Fruit fly (Drosophila melanogaster) whole organism, adult: Measurements from ENCODE around the gene Rsph9.
A peak's percentile ranks its signal among the peaks of the same experiment; 100 is the strongest.

Source experiments
- CG11617 ChIP-seq: fragments of 200-800 bp; sonication (Bioruptor generic); optimal IDR thresholded peaks from 2 replicates; lab custom pipeline; 2017; ENCODE audit warnings: mild to moderate bottlenecking, missing biosample characterization, missing genetic modification reagents, missing genetic modification characterization
- CG12768 ChIP-seq: fragments of 200-800 bp; sonication (Bioruptor generic); optimal IDR thresholded peaks from 2 replicates; lab custom pipeline; 2017; ENCODE audit warnings: missing biosample characterization, missing genetic modification characterization, mild to moderate bottlenecking, moderate library complexity, missing genetic modification reagents
- CG14711 ChIP-seq: fragments of 200-800 bp; sonication (Bioruptor generic); optimal IDR thresholded peaks from 2 replicates; lab custom pipeline; 2018; ENCODE audit warnings: missing biosample characterization, mild to moderate bottlenecking, missing genetic modification characterization, moderate library complexity
- CG1620 ChIP-seq: fragments of 200-800 bp; sonication (Bioruptor generic); optimal IDR thresholded peaks from 2 replicates; lab custom pipeline; 2016; ENCODE audit warnings: missing biosample characterization, missing genetic modification characterization
- CG33017 ChIP-seq: fragments of 200-800 bp; sonication (Bioruptor generic); optimal IDR thresholded peaks from 2 replicates; lab custom pipeline; 2018; ENCODE audit warnings: missing biosample characterization, mild to moderate bottlenecking, missing genetic modification characterization, moderate library complexity
- CG5204 ChIP-seq: fragments of 200-800 bp; sonication (Bioruptor generic); optimal IDR thresholded peaks from 2 replicates; lab custom pipeline; 2016; ENCODE audit warnings: missing biosample characterization, missing genetic modification characterization
- CG7045 ChIP-seq: fragments of 200-800 bp; sonication (Bioruptor generic); optimal IDR thresholded peaks from 2 replicates; lab custom pipeline; 2017; ENCODE audit warnings: missing biosample characterization, mild to moderate bottlenecking, missing genetic modification characterization
- CG7101 ChIP-seq: fragments of 200-800 bp; sonication (Bioruptor generic); optimal IDR thresholded peaks from 2 replicates; lab custom pipeline; 2018; ENCODE audit warnings: missing biosample characterization, mild to moderate bottlenecking, missing genetic modification characterization, moderate library complexity
- Clk ChIP-seq: fragments of 200-800 bp; sonication (Bioruptor generic); optimal IDR thresholded peaks from 2 replicates; lab custom pipeline; 2017; ENCODE audit warnings: missing biosample characterization, missing genetic modification characterization
- Crg-1 ChIP-seq: fragments of 200-800 bp; sonication (Bioruptor generic); optimal IDR thresholded peaks from 2 replicates; lab custom pipeline; 2016; ENCODE audit warnings: missing biosample characterization, missing genetic modification characterization
- Hr96 ChIP-seq: fragments of 200-800 bp; sonication (Bioruptor generic); optimal IDR thresholded peaks from 2 replicates; lab custom pipeline; 2016; ENCODE audit warnings: missing biosample characterization, missing genetic modification characterization
- Mnt ChIP-seq: fragments of 200-800 bp; sonication (Bioruptor generic); optimal IDR thresholded peaks from 2 replicates; lab custom pipeline; 2016; ENCODE audit warnings: missing biosample characterization, mild to moderate bottlenecking, missing genetic modification characterization
- bab1 ChIP-seq: fragments of 200-800 bp; sonication (Bioruptor generic); optimal IDR thresholded peaks from 3 replicates; lab custom pipeline; 2019; ENCODE audit warnings: missing biosample characterization, mild to moderate bottlenecking, missing genetic modification characterization, moderate library complexity
- cic ChIP-seq: fragments of 200-800 bp; sonication (Bioruptor generic); optimal IDR thresholded peaks from 2 replicates; lab custom pipeline; 2017; ENCODE audit warnings: missing biosample characterization, mild to moderate bottlenecking, missing genetic modification characterization, moderate library complexity
- cnc ChIP-seq, 2 experiments: fragments of >200 bp; optimal IDR thresholded peaks; 2 replicates each; lab custom pipeline; 2017
- kay ChIP-seq: fragments of 200-800 bp; sonication (Bioruptor generic); peaks from one replicate; lab custom pipeline; 2016; ENCODE audit warnings: missing biosample characterization, missing genetic modification characterization, borderline replicate concordance
- ovo ChIP-seq: fragments of 200-800 bp; sonication (Bioruptor generic); optimal IDR thresholded peaks from 2 replicates; lab custom pipeline; 2016; ENCODE audit warnings: missing biosample characterization, missing genetic modification characterization
- pad ChIP-seq: fragments of 200-800 bp; sonication (Bioruptor generic); optimal IDR thresholded peaks from 3 replicates; lab custom pipeline; 2017; ENCODE audit warnings: missing biosample characterization, missing genetic modification characterization, mild to moderate bottlenecking, moderate library complexity, missing genetic modification reagents
- tj ChIP-seq: fragments of 200-800 bp; sonication (Bioruptor generic); optimal IDR thresholded peaks from 3 replicates; lab custom pipeline; 2017; ENCODE audit warnings: missing biosample characterization, mild to moderate bottlenecking, missing genetic modification characterization, moderate library complexity
- toe ChIP-seq: fragments of 200-800 bp; sonication (Bioruptor generic); optimal IDR thresholded peaks from 2 replicates; lab custom pipeline; 2016; ENCODE audit warnings: missing biosample characterization, missing genetic modification characterization

Rsph9 gene

dm6 chr2L:17449608-17450504, 37.4 kb upstream of the Rsph9 start, which contains the start of gene dl:
Gene dl (minus strand): TSS chr2L:17450364.
- TF ChIP-seq CG14711 (no peak), Crg-1 (GFP tag; lab: Kevin White, UChicago) (no peak), tj (GFP tag; lab: Kevin White, UChicago) (peak; percentile 16), ovo (GFP tag; lab: Kevin White, UChicago) (peak; percentile 56), CG1620 (GFP tag; lab: Kevin White, UChicago) (no peak), Mnt (GFP tag; lab: Kevin White, UChicago) (peak; percentile 26), CG12768 (GFP tag; lab: Kevin White, UChicago) (peak; percentile 1), kay (GFP tag; lab: Kevin White, UChicago) (peak; percentile 86), CG33017 (tag; lab: Kevin White, UChicago) (peak; percentile 3), CG11617 (peak; percentile 41), Hr96 (GFP tag; lab: Kevin White, UChicago) (no peak)

dm6 chr2L:17448435-17448834, 36.0 kb upstream of the Rsph9 start:
- TF ChIP-seq CG7101 (tag; lab: Kevin White, UChicago) = peak; percentile 3
- no peak for TF ChIP-seq CG5204 (GFP tag; lab: Kevin White, UChicago)
- TF ChIP-seq Clk (GFP tag; lab: Kevin White, UChicago) = no peak
- TF ChIP-seq kay (GFP tag; lab: Kevin White, UChicago) = no peak
- TF ChIP-seq Crg-1 (GFP tag; lab: Kevin White, UChicago) = no peak
- peak; percentile 79 for TF ChIP-seq cic (GFP tag; lab: Kevin White, UChicago)
- no peak for TF ChIP-seq CG33017 (tag; lab: Kevin White, UChicago)
- no peak for TF ChIP-seq Mnt (GFP tag; lab: Kevin White, UChicago)
- TF ChIP-seq CG7045 (GFP tag; lab: Kevin White, UChicago) = peak; percentile 35
- peak; percentile 4 for TF ChIP-seq tj (GFP tag; lab: Kevin White, UChicago)
- TF ChIP-seq cnc (optimal IDR thresholded peaks at IDR 0.05; lab: Kevin White, UChicago) = no peak
- no peak for TF ChIP-seq ovo (GFP tag; lab: Kevin White, UChicago)
- peak; percentile 3 for TF ChIP-seq pad
- no peak for TF ChIP-seq CG11617
- TF ChIP-seq CG12768 (GFP tag; lab: Kevin White, UChicago) = peak; percentile 36
- TF ChIP-seq Hr96 (GFP tag; lab: Kevin White, UChicago) = no peak
- no peak for TF ChIP-seq CG1620 (GFP tag; lab: Kevin White, UChicago)

- TF ChIP-seq cic (GFP tag; lab: Kevin White, UChicago) = no peak
- no peak for TF ChIP-seq CG11617
- no peak for TF ChIP-seq CG12768 (GFP tag; lab: Kevin White, UChicago)
- peak; percentile 92 for TF ChIP-seq kay (GFP tag; lab: Kevin White, UChicago)
- no peak for TF ChIP-seq CG1620 (GFP tag; lab: Kevin White, UChicago)
These were observed 34.6 kb upstream of the Rsph9 start for dm6 chr2L:17447071-17447470.

- TF ChIP-seq CG11617 = no peak
- no peak for TF ChIP-seq cic (GFP tag; lab: Kevin White, UChicago)
- TF ChIP-seq tj (GFP tag; lab: Kevin White, UChicago) = no peak
- TF ChIP-seq toe (GFP tag; lab: Kevin White, UChicago) = no peak
- no peak for TF ChIP-seq pad
- no peak for TF ChIP-seq cnc (optimal IDR thresholded peaks at IDR 0.05; lab: Kevin White, UChicago)
- TF ChIP-seq CG12768 (GFP tag; lab: Kevin White, UChicago) = no peak
- TF ChIP-seq CG5204 (GFP tag; lab: Kevin White, UChicago) = no peak
These were observed 25.2 kb upstream of the Rsph9 start for dm6 chr2L:17437594-17437993.

dm6 chr2L:17436500-17436899, 24.1 kb upstream of the Rsph9 start, which contains the start of gene CG33928:
Gene CG33928 (minus strand): TSS chr2L:17436600.
- TF ChIP-seq CG7045 (GFP tag; lab: Kevin White, UChicago) (no peak), Mnt (GFP tag; lab: Kevin White, UChicago) (no peak), Clk (GFP tag; lab: Kevin White, UChicago) (no peak), ovo (GFP tag; lab: Kevin White, UChicago) (no peak), CG33017 (tag; lab: Kevin White, UChicago) (no peak), CG12768 (GFP tag; lab: Kevin White, UChicago) (no peak), Crg-1 (GFP tag; lab: Kevin White, UChicago) (no peak), tj (GFP tag; lab: Kevin White, UChicago) (no peak), kay (GFP tag; lab: Kevin White, UChicago) (no peak), pad (no peak), CG7101 (tag; lab: Kevin White, UChicago) (no peak), cnc (optimal IDR thresholded peaks at IDR 0.05; lab: Kevin White, UChicago) (no peak), CG1620 (GFP tag; lab: Kevin White, UChicago) (no peak), CG5204 (GFP tag; lab: Kevin White, UChicago) (no peak), cic (GFP tag; lab: Kevin White, UChicago) (no peak), toe (GFP tag; lab: Kevin White, UChicago) (no peak), bab1 (GFP tag; lab: Kevin White, UChicago) (no peak), Hr96 (GFP tag; lab: Kevin White, UChicago) (no peak), CG14711 (no peak)
